Fruit fly (Drosophila melanogaster) whole organism, wandering third instar larva: ENCODE results near the gene neb.
A peak's percentile ranks its signal among the peaks of the same experiment; 100 is the strongest.

ENCODE experiments used
- Abd-B ChIP-seq: fragments of >200 bp; optimal IDR thresholded peaks from 2 replicates; lab custom pipeline; 2017; ENCODE audit warnings: missing biosample characterization, missing genetic modification characterization
- CG32264 ChIP-seq: fragments of 200-800 bp; sonication (Bioruptor generic); optimal IDR thresholded peaks from 2 replicates; lab custom pipeline; 2016; ENCODE audit warnings: missing biosample characterization, missing genetic modification characterization
- CG9705 ChIP-seq: fragments of 200-800 bp; sonication (Bioruptor generic); optimal IDR thresholded peaks from 2 replicates; lab custom pipeline; 2018; ENCODE audit warnings: missing biosample characterization, mild to moderate bottlenecking, missing genetic modification characterization
- CrebA ChIP-seq: fragments of 200-800 bp; sonication (Bioruptor generic); optimal IDR thresholded peaks from 2 replicates; lab custom pipeline; 2016; ENCODE audit warnings: missing biosample characterization, mild to moderate bottlenecking, missing genetic modification characterization, borderline replicate concordance
- Dfd ChIP-seq: fragments of >200 bp; optimal IDR thresholded peaks from 2 replicates; lab custom pipeline; 2017; ENCODE audit warnings: missing biosample characterization, missing genetic modification characterization
- Dif ChIP-seq: fragments of 200-275, 200-300 bp; sonication (Bioruptor generic); optimal IDR thresholded peaks from 2 replicates; lab custom pipeline; 2018; ENCODE audit warnings: missing biosample characterization, missing genetic modification characterization; ENCODE audit not compliant: partially characterized antibody
- GATAd ChIP-seq: sonication (Bioruptor generic); optimal IDR thresholded peaks from 2 replicates; lab custom pipeline; 2016; ENCODE audit warnings: missing biosample characterization, missing genetic modification characterization
- HLH106 ChIP-seq: fragments of 200-800 bp; optimal IDR thresholded peaks from 3 replicates; lab custom pipeline; 2019; ENCODE audit warnings: missing biosample characterization, mild to moderate bottlenecking, missing genetic modification characterization, moderate library complexity
- Hnf4 ChIP-seq: fragments of 200-800 bp; sonication (Bioruptor generic); optimal IDR thresholded peaks from 2 replicates; lab custom pipeline; 2016; ENCODE audit warnings: missing biosample characterization, mild to moderate bottlenecking, missing genetic modification characterization
- Hr78 ChIP-seq: fragments of >200 bp; optimal IDR thresholded peaks from 2 replicates; lab custom pipeline; 2017; ENCODE audit warnings: missing biosample characterization, missing genetic modification characterization
- Hr83 ChIP-seq: fragments of 200-300 bp; sonication (Bioruptor generic); optimal IDR thresholded peaks from 2 replicates; lab custom pipeline; 2016; ENCODE audit warnings: missing biosample characterization, mild to moderate bottlenecking, missing genetic modification characterization, moderate library complexity; ENCODE audit not compliant: poor library complexity, severe bottlenecking
- Jra ChIP-seq: sonication (Bioruptor generic); optimal IDR thresholded peaks from 2 replicates; lab custom pipeline; 2016; ENCODE audit warnings: missing biosample characterization, missing genetic modification characterization
- Mio ChIP-seq: sonication (Bioruptor generic); optimal IDR thresholded peaks from 2 replicates; lab custom pipeline; 2016; ENCODE audit warnings: missing biosample characterization, missing genetic modification characterization
- Myc ChIP-seq: fragments of >200 bp; optimal IDR thresholded peaks from 2 replicates; lab custom pipeline; 2017
- N ChIP-seq: fragments of >200 bp; optimal IDR thresholded peaks from 2 replicates; lab custom pipeline; 2018; ENCODE audit warnings: missing biosample characterization, missing external identifiers, missing genetic modification characterization
- OdsH ChIP-seq: fragments of 200-800 bp; sonication (Bioruptor generic); optimal IDR thresholded peaks from 2 replicates; lab custom pipeline; 2016; ENCODE audit warnings: missing biosample characterization, mild to moderate bottlenecking, missing genetic modification characterization
- Rel ChIP-seq, 2 experiments: fragments of 200-800 bp; sonication (Bioruptor generic) in 1 of 2; optimal IDR thresholded peaks; 2 replicates in 1 of 2; 3 replicates in 1 of 2; lab custom pipeline; 2016 to 2019; ENCODE audit warnings: mild to moderate bottlenecking in 2 of 2, missing biosample characterization in 2 of 2, missing genetic modification characterization in 2 of 2, moderate library complexity in 1 of 2
- Sp1 ChIP-seq: fragments of 200-800 bp; sonication (Bioruptor generic); optimal IDR thresholded peaks from 3 replicates; lab custom pipeline; 2019; ENCODE audit warnings: missing biosample characterization, mild to moderate bottlenecking, missing genetic modification characterization, moderate library complexity
- Vsx2 ChIP-seq: fragments of 200-300, 225-300 bp; sonication (Bioruptor generic); optimal IDR thresholded peaks from 2 replicates; lab custom pipeline; 2018; ENCODE audit warnings: missing biosample characterization, missing genetic modification characterization; ENCODE audit not compliant: partially characterized antibody
- br ChIP-seq: fragments of 200-800 bp; sonication (Bioruptor generic); optimal IDR thresholded peaks from 2 replicates; lab custom pipeline; 2016; ENCODE audit warnings: missing biosample characterization, missing genetic modification characterization
- brk ChIP-seq: fragments of 200-800 bp; sonication (Bioruptor generic); optimal IDR thresholded peaks from 2 replicates; lab custom pipeline; 2016; ENCODE audit warnings: missing biosample characterization, mild to moderate bottlenecking, missing genetic modification characterization
- dl ChIP-seq, 2 experiments: fragments of 175-275, 200-275 bp in 1 of 2; fragments of 200-275 bp in 1 of 2; sonication (Bioruptor generic); optimal IDR thresholded peaks; lab custom pipeline; 2018; ENCODE audit warnings: mild to moderate bottlenecking in 2 of 2, missing biosample characterization in 2 of 2, missing genetic modification characterization in 2 of 2, moderate library complexity in 2 of 2; ENCODE audit not compliant: partially characterized antibody in 2 of 2, insufficient read depth in 1 of 2
- dmrt93B ChIP-seq: fragments of 200-800 bp; sonication (Bioruptor generic); optimal IDR thresholded peaks from 2 replicates; lab custom pipeline; 2018; ENCODE audit warnings: missing biosample characterization, mild to moderate bottlenecking, missing genetic modification characterization
- dsf ChIP-seq: sonication (Bioruptor generic); optimal IDR thresholded peaks from 2 replicates; lab custom pipeline; 2016; ENCODE audit warnings: missing biosample characterization, missing genetic modification characterization, borderline replicate concordance
- ey ChIP-seq: fragments of 200-800 bp; sonication (Bioruptor generic); optimal IDR thresholded peaks from 2 replicates; lab custom pipeline; 2016; ENCODE audit warnings: missing biosample characterization, missing genetic modification characterization
- foxo ChIP-seq, 2 experiments: fragments of 200-800 bp; sonication (Bioruptor generic); optimal IDR thresholded peaks; 2 replicates in 1 of 2; 3 replicates in 1 of 2; lab custom pipeline; 2016 to 2017; ENCODE audit warnings: missing biosample characterization in 2 of 2, missing genetic modification characterization in 2 of 2
- fru ChIP-seq: fragments of 200-800 bp; sonication (Bioruptor generic); optimal IDR thresholded peaks from 3 replicates; lab custom pipeline; 2016; ENCODE audit warnings: missing biosample characterization, mild to moderate bottlenecking, missing genetic modification characterization
- h ChIP-seq: fragments of 200-800 bp; sonication (Bioruptor generic); optimal IDR thresholded peaks from 3 replicates; lab custom pipeline; 2016; ENCODE audit warnings: missing biosample characterization, mild to moderate bottlenecking, missing genetic modification characterization
- jim ChIP-seq: fragments of 175-275, 200-325 bp; sonication (Bioruptor generic); optimal IDR thresholded peaks from 2 replicates; lab custom pipeline; 2016; ENCODE audit warnings: missing biosample characterization, mild to moderate bottlenecking, missing genetic modification characterization
- lola ChIP-seq: fragments of >200 bp; optimal IDR thresholded peaks from 2 replicates; lab custom pipeline; 2017; ENCODE audit warnings: missing biosample characterization, missing genetic modification characterization
- pan ChIP-seq: fragments of >200 bp; optimal IDR thresholded peaks from 2 replicates; lab custom pipeline; 2017
- psq ChIP-seq: fragments of 200-800 bp; sonication (Bioruptor generic); optimal IDR thresholded peaks from 3 replicates; lab custom pipeline; 2017; ENCODE audit warnings: missing biosample characterization, mild to moderate bottlenecking, missing genetic modification characterization, moderate library complexity
- rgr ChIP-seq: fragments of 200-800 bp; sonication (Bioruptor generic); optimal IDR thresholded peaks from 3 replicates; lab custom pipeline; 2016; ENCODE audit warnings: missing biosample characterization, mild to moderate bottlenecking, missing genetic modification characterization
- sage ChIP-seq: fragments of 200-800 bp; sonication (Bioruptor generic); optimal IDR thresholded peaks from 2 replicates; lab custom pipeline; 2016; ENCODE audit warnings: missing biosample characterization, mild to moderate bottlenecking, missing genetic modification characterization
- sv ChIP-seq: fragments of 200-800 bp; sonication (Bioruptor generic); optimal IDR thresholded peaks from 3 replicates; lab custom pipeline; 2016; ENCODE audit warnings: missing biosample characterization, missing genetic modification characterization
- tai ChIP-seq: sonication (Bioruptor generic); optimal IDR thresholded peaks from 2 replicates; lab custom pipeline; 2016; ENCODE audit warnings: missing biosample characterization, missing genetic modification characterization
- usp ChIP-seq: fragments of >200 bp; optimal IDR thresholded peaks from 2 replicates; lab custom pipeline; 2017; ENCODE audit warnings: missing biosample characterization, missing genetic modification characterization
- woc ChIP-seq: sonication (Bioruptor generic); optimal IDR thresholded peaks from 2 replicates; lab custom pipeline; 2016; ENCODE audit warnings: missing biosample characterization, mild to moderate bottlenecking, missing genetic modification characterization

neb gene

DNA sequence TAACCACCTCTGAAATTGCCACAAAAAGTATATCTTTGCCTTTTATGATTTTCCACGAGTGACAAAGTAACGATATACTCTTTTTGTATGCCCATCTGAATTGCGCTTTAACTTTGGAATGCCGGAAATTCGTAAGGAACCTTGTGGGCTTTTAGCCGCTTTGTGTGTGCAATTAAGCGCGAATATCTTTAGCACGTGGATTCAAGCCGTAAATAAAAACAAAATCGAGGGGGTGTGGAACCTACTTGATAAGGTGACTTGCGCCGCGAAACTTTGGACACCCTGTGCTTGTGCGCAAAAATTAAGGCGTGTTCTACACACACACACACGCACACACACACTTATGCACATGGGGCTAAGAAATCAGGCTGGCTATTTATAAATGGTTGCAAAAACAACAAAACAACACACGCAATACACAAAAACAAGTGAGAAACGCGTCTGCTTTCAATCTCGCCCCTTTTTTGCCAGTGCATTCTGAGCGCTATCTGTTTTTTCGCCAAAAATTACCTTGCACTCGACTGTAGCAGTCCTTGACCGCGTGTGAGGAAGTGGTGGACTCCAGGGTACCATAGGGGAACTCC, 8.6 kb downstream of the neb start:
- TF ChIP-seq psq (GFP tag; lab: Kevin White, UChicago) (no peak), rgr (no peak), sv (GFP tag; lab: Kevin White, UChicago) (no peak), OdsH (no peak), N (GFP tag; lab: Kevin White, UChicago) (no peak), h (no peak), sage (no peak), Myc (lab: Kevin White, UChicago) (no peak), dsf (GFP tag; lab: Kevin White, UChicago) (no peak)

DNA sequence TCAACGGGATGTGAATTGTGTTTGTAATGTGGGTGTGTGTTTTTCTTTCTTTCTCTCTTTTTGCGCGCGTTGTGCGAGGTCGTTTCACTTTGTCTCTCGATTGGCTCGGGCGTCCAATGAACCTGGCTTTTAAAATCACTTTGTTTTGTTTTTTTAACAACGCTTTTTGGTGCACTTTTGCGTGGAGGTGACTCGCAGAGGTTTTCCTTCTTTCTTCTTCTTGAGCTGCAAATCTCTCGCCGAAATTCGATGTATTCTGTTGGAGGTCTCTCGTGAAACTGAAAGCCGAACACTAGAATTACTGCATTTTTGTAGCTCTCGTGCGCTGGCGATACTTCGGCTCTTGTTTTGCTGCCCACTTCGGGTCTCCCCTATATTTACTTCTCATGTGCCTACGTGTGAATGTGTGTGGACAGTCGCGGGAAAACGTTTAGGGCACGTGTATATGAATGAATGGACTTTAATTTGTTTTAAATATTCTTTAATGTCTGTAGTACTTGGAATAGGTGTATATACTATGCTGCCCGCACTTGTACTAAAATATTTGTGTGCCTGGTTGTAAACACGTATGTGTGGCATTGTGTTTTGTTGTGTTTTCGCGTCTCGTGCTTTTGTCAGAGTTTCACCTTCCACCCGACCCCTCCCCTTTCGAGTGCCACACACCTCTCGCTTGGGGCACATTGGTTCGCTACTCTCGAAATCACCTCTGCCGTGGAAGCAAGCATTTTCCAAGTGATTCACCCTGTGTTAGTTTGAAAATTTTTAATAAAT, 9.4 kb downstream of the neb start, which contains the start of gene fok:
TSS of gene fok (minus strand) at position 286 of the 771 bp plus-strand sequence.
- TF ChIP-seq foxo (GFP tag; optimal IDR thresholded peaks at IDR 0.05; lab: Kevin White, UChicago) = peak; percentile 94 to 99
- no peak for TF ChIP-seq Abd-B (GFP tag; lab: Kevin White, UChicago)
- no peak for TF ChIP-seq N (GFP tag; lab: Kevin White, UChicago)
- peak; percentile 84 for TF ChIP-seq sv (GFP tag; lab: Kevin White, UChicago)
- TF ChIP-seq CG9705 (GFP tag; lab: Kevin White, UChicago) = peak; percentile 98
- no peak for TF ChIP-seq CrebA (GFP tag; lab: Kevin White, UChicago)
- TF ChIP-seq fru = peak; percentile 99
- TF ChIP-seq woc (GFP tag; lab: Kevin White, UChicago) = peak; percentile 99
- peak; percentile 97 for TF ChIP-seq dmrt93B (GFP tag; lab: Kevin White, UChicago)
- TF ChIP-seq pan (lab: Kevin White, UChicago) = no peak
- TF ChIP-seq Rel (GFP tag; optimal IDR thresholded peaks at IDR 0.05; lab: Kevin White, UChicago) = peak; percentile 96
- peak; percentile 99 for TF ChIP-seq Rel (tag; optimal IDR thresholded peaks at IDR 0.05; lab: Kevin White, UChicago)
- TF ChIP-seq Mio (GFP tag; lab: Kevin White, UChicago) = peak; percentile 87
- peak; percentile 92 for TF ChIP-seq CG32264 (GFP tag; lab: Kevin White, UChicago)
- no peak for TF ChIP-seq Hr78 (GFP tag; lab: Kevin White, UChicago)
- TF ChIP-seq HLH106 (tag; lab: Kevin White, UChicago) = peak; percentile 98
- peak; percentile 19 to 48 for TF ChIP-seq dl (GFP tag; optimal IDR thresholded peaks at IDR 0.05; lab: Kevin White, UChicago; ENCODE audit: insufficient read depth in 1 of 2, partially characterized antibody in 2 of 2)
- TF ChIP-seq psq (GFP tag; lab: Kevin White, UChicago) = peak; percentile 96
- peak; percentile 86 for TF ChIP-seq Jra (GFP tag; lab: Kevin White, UChicago)
- peak; percentile 99 for TF ChIP-seq br (GFP tag; lab: Kevin White, UChicago)
- peak; percentile 98 for TF ChIP-seq rgr
- peak; percentile 98 for TF ChIP-seq Sp1 (GFP tag; lab: Kevin White, UChicago)
- peak; percentile 90 for TF ChIP-seq tai (GFP tag; lab: Kevin White, UChicago)
- peak; percentile 78 for TF ChIP-seq dsf (GFP tag; lab: Kevin White, UChicago)
- TF ChIP-seq ey = peak; percentile 99
- no peak for TF ChIP-seq usp (GFP tag; lab: Kevin White, UChicago)
- no peak for TF ChIP-seq Myc (lab: Kevin White, UChicago)
- TF ChIP-seq GATAd (GFP tag; lab: Kevin White, UChicago) = peak; percentile 56
- TF ChIP-seq jim (GFP tag; lab: Kevin White, UChicago) = peak; percentile 46
- peak; percentile 99 for TF ChIP-seq OdsH
- peak; percentile 76 for TF ChIP-seq Hr83 (GFP tag; lab: Kevin White, UChicago)
- peak; percentile 97 for TF ChIP-seq sage
- TF ChIP-seq Hnf4 (GFP tag; lab: Kevin White, UChicago) = peak; percentile 97
- no peak for TF ChIP-seq lola (GFP tag; lab: Kevin White, UChicago)
- TF ChIP-seq Dfd (GFP tag; lab: Kevin White, UChicago) = peak; percentile 67
- TF ChIP-seq Vsx2 (GFP tag; lab: Kevin White, UChicago) = no peak
- TF ChIP-seq Dif (GFP tag; lab: Kevin White, UChicago) = peak; percentile 27
- TF ChIP-seq h = peak; percentile 99
- peak; percentile 89 for TF ChIP-seq brk (GFP tag; lab: Kevin White, UChicago)
